Fruit fly (Drosophila melanogaster) whole organism, embryonic: ENCODE results near the gene Usp1.

ENCODE experiments used
- Ada2b ChIP-seq: fragments of 200-800 bp; sonication (Bioruptor generic); IDR thresholded peaks from 2 replicates; pipeline ENCODE4 v1.3.6; 2022; ENCODE audit warnings: missing biosample characterization, missing genetic modification characterization
- Aef1 ChIP-seq: fragments of 200-800 bp; sonication (Bioruptor generic); IDR thresholded peaks from 3 replicates; pipeline ENCODE4 v1.3.6; 2022; ENCODE audit warnings: missing biosample characterization, missing genetic modification characterization
- BEAF-32 ChIP-seq: fragments of 200-800 bp; sonication (Bioruptor generic); optimal IDR thresholded peaks from 3 replicates; lab custom pipeline; 2017; ENCODE audit warnings: missing biosample characterization, missing genetic modification characterization, mild to moderate bottlenecking, moderate library complexity, missing genetic modification reagents
- CG10462 ChIP-seq: fragments of 200-800 bp; sonication (Bioruptor generic); optimal IDR thresholded peaks from 2 replicates; lab custom pipeline; 2016; ENCODE audit warnings: missing biosample characterization, missing genetic modification characterization
- CG11695 ChIP-seq: fragments of 200-800 bp; sonication (Bioruptor generic); IDR thresholded peaks from 3 replicates; pipeline ENCODE4 v1.3.6; 2022; ENCODE audit warnings: missing biosample characterization, missing genetic modification characterization
- CG12942 ChIP-seq: fragments of 200-800 bp; sonication (Bioruptor generic); optimal IDR thresholded peaks from 3 replicates; lab custom pipeline; 2016; ENCODE audit warnings: missing biosample characterization, missing genetic modification characterization
- CG13296 ChIP-seq: fragments of 200-800 bp; sonication (Bioruptor generic); optimal IDR thresholded peaks from 3 replicates; lab custom pipeline; 2018; ENCODE audit warnings: missing biosample characterization, mild to moderate bottlenecking, missing genetic modification characterization
- CG13424 ChIP-seq: fragments of 200-800 bp; sonication (Bioruptor generic); optimal IDR thresholded peaks from 2 replicates; lab custom pipeline; 2019; ENCODE audit warnings: missing biosample characterization, mild to moderate bottlenecking, missing genetic modification characterization, moderate library complexity
- CG2889 ChIP-seq: fragments of 200-800 bp; sonication (Bioruptor generic); IDR thresholded peaks from 3 replicates; pipeline ENCODE4 v1.3.6; 2022; ENCODE audit warnings: missing biosample characterization, missing genetic modification characterization
- CG31388 ChIP-seq: fragments of 200-800 bp; sonication (Bioruptor generic); optimal IDR thresholded peaks from 2 replicates; lab custom pipeline; 2016; ENCODE audit warnings: missing biosample characterization, missing genetic modification characterization
- CG43689 ChIP-seq: fragments of 200-800 bp; sonication (Bioruptor generic); IDR thresholded peaks from 2 replicates; pipeline ENCODE4 v1.3.6; 2022; ENCODE audit warnings: missing biosample characterization, missing genetic modification characterization
- CG5180 ChIP-seq: fragments of 200-800 bp; sonication (Bioruptor generic); optimal IDR thresholded peaks from 3 replicates; lab custom pipeline; 2017; ENCODE audit warnings: missing biosample characterization, missing genetic modification characterization, mild to moderate bottlenecking, moderate library complexity, missing genetic modification reagents
- CG5953 ChIP-seq: fragments of 200-800 bp; sonication (Bioruptor generic); IDR thresholded peaks from 2 replicates; pipeline ENCODE4 v1.3.6; 2022; ENCODE audit warnings: missing biosample characterization, missing genetic modification characterization
- CG8944 ChIP-seq: fragments of 200-800 bp; sonication (Bioruptor generic); optimal IDR thresholded peaks from 3 replicates; lab custom pipeline; 2016; ENCODE audit warnings: missing biosample characterization, missing genetic modification characterization
- CG9876 ChIP-seq: fragments of 200-800 bp; sonication (Bioruptor generic); optimal IDR thresholded peaks from 2 replicates; lab custom pipeline; 2016; ENCODE audit warnings: missing biosample characterization, missing genetic modification characterization
- CHES-1-like ChIP-seq: fragments of 200-800 bp; sonication (Bioruptor generic); optimal IDR thresholded peaks from 2 replicates; lab custom pipeline; 2016; ENCODE audit warnings: missing biosample characterization, missing genetic modification characterization
- D ChIP-seq, 2 experiments: fragments of 200-800 bp in 1 of 2; fragments of >200 bp in 1 of 2; sonication (Bioruptor generic) in 1 of 2; optimal IDR thresholded peaks; 2 replicates in 1 of 2; 3 replicates in 1 of 2; lab custom pipeline; 2017; ENCODE audit warnings: mild to moderate bottlenecking in 1 of 2, missing biosample characterization in 1 of 2, missing genetic modification characterization in 1 of 2, missing genetic modification reagents in 1 of 2
- D19B ChIP-seq: fragments of 200-800 bp; sonication (Bioruptor generic); optimal IDR thresholded peaks from 2 replicates; lab custom pipeline; 2017; ENCODE audit warnings: missing biosample characterization, mild to moderate bottlenecking, missing genetic modification characterization
- Dek ChIP-seq: fragments of 200-800 bp; sonication (Bioruptor generic); optimal IDR thresholded peaks from 3 replicates; lab custom pipeline; 2019; ENCODE audit warnings: missing biosample characterization, mild to moderate bottlenecking, missing genetic modification characterization, moderate library complexity
- Dll ChIP-seq: fragments of 200-800 bp; sonication (Bioruptor generic); IDR thresholded peaks from 4 replicates; pipeline ENCODE4 v1.3.6; 2022; ENCODE audit warnings: missing biosample characterization, missing genetic modification characterization; ENCODE audit not compliant: partially characterized antibody
- Dp ChIP-seq: fragments of 200-800 bp; sonication (Bioruptor generic); optimal IDR thresholded peaks from 2 replicates; lab custom pipeline; 2018; ENCODE audit warnings: missing biosample characterization, mild to moderate bottlenecking, missing genetic modification characterization, moderate library complexity
- Fer3 ChIP-seq: fragments of 200-800 bp; sonication (Bioruptor generic); optimal IDR thresholded peaks from 2 replicates; lab custom pipeline; 2018; ENCODE audit warnings: missing biosample characterization, mild to moderate bottlenecking, missing genetic modification characterization, moderate library complexity
- H15 ChIP-seq: fragments of 200-800 bp; sonication (Bioruptor generic); IDR thresholded peaks from 3 replicates; pipeline ENCODE4 v1.3.6; 2022; ENCODE audit warnings: missing biosample characterization, missing genetic modification characterization
- HHEX ChIP-seq: fragments of 200-800 bp; sonication (Bioruptor generic); optimal IDR thresholded peaks from 3 replicates; lab custom pipeline; 2017; ENCODE audit warnings: missing biosample characterization, mild to moderate bottlenecking, missing genetic modification characterization, missing genetic modification reagents
- HLH54F ChIP-seq: fragments of 200-800 bp; sonication (Bioruptor generic); optimal IDR thresholded peaks from 3 replicates; lab custom pipeline; 2016; ENCODE audit warnings: missing biosample characterization, missing genetic modification characterization
- HLHmδ ChIP-seq: fragments of 200-800 bp; sonication (Bioruptor generic); optimal IDR thresholded peaks from 2 replicates; lab custom pipeline; 2018; ENCODE audit warnings: missing biosample characterization, mild to moderate bottlenecking, missing genetic modification characterization, moderate library complexity
- Hr51 ChIP-seq, 2 experiments: fragments of 200-800 bp; sonication (Bioruptor generic); optimal IDR thresholded peaks; 2 replicates in 1 of 2; 3 replicates in 1 of 2; lab custom pipeline; 2016 to 2018; ENCODE audit warnings: missing biosample characterization in 2 of 2, missing genetic modification characterization in 2 of 2, mild to moderate bottlenecking in 1 of 2, moderate library complexity in 1 of 2
- Lpt ChIP-seq: fragments of >200 bp; optimal IDR thresholded peaks from 2 replicates; lab custom pipeline; 2018; ENCODE audit warnings: missing biosample characterization, missing genetic modification characterization
- Meics ChIP-seq: fragments of 200-800 bp; sonication (Bioruptor generic); optimal IDR thresholded peaks from 2 replicates; lab custom pipeline; 2017; ENCODE audit warnings: missing biosample characterization, mild to moderate bottlenecking, missing genetic modification characterization
- Myb ChIP-seq: fragments of 200-800 bp; sonication (Bioruptor generic); optimal IDR thresholded peaks from 2 replicates; lab custom pipeline; 2016; ENCODE audit warnings: missing biosample characterization, missing genetic modification characterization
- NC2β ChIP-seq: fragments of 200-800 bp; sonication (Bioruptor generic); optimal IDR thresholded peaks from 2 replicates; lab custom pipeline; 2016; ENCODE audit warnings: missing biosample characterization, missing genetic modification characterization
- Nf-YA ChIP-seq: fragments of 200-800 bp; sonication (Bioruptor generic); IDR thresholded peaks from 2 replicates; pipeline ENCODE4 v1.3.6; 2022; ENCODE audit warnings: missing biosample characterization, missing genetic modification characterization
- Opbp ChIP-seq: fragments of 200-800 bp; sonication (Bioruptor generic); IDR thresholded peaks from 3 replicates; pipeline ENCODE4 v1.3.6; 2022; ENCODE audit warnings: missing biosample characterization, missing genetic modification characterization; ENCODE audit not compliant: partially characterized antibody
- Optix ChIP-seq: fragments of 200-800 bp; sonication (Bioruptor generic); IDR thresholded peaks from 3 replicates; pipeline ENCODE4 v1.3.6; 2022; ENCODE audit warnings: missing biosample characterization, missing genetic modification characterization
- Sox100B ChIP-seq: fragments of 200-800 bp; sonication (Bioruptor generic); optimal IDR thresholded peaks from 3 replicates; lab custom pipeline; 2018; ENCODE audit warnings: missing biosample characterization, mild to moderate bottlenecking, missing genetic modification characterization
- Ssrp ChIP-seq: fragments of 200-800 bp; sonication (Bioruptor generic); optimal IDR thresholded peaks from 2 replicates; lab custom pipeline; 2018; ENCODE audit warnings: missing biosample characterization, mild to moderate bottlenecking, missing genetic modification characterization, moderate library complexity
- Tbp ChIP-seq: fragments of >200 bp; optimal IDR thresholded peaks from 2 replicates; lab custom pipeline; 2018; ENCODE audit warnings: missing biosample characterization, missing genetic modification characterization
- aop ChIP-seq: fragments of 200-800 bp; sonication (Bioruptor generic); IDR thresholded peaks from 2 replicates; pipeline ENCODE4 v1.3.6; 2022; ENCODE audit warnings: missing biosample characterization, missing genetic modification characterization
- ap ChIP-seq: fragments of 200-800 bp; sonication (Bioruptor generic); IDR thresholded peaks from 2 replicates; pipeline ENCODE4 v1.3.6; 2022; ENCODE audit warnings: missing biosample characterization, missing genetic modification characterization
- da ChIP-seq: fragments of 200-800 bp; sonication (Bioruptor generic); optimal IDR thresholded peaks from 2 replicates; lab custom pipeline; 2016; ENCODE audit warnings: missing biosample characterization, missing genetic modification characterization
- disco-r ChIP-seq: fragments of 200-800 bp; sonication (Bioruptor generic); optimal IDR thresholded peaks from 2 replicates; lab custom pipeline; 2016; ENCODE audit warnings: missing biosample characterization, missing genetic modification characterization
- dysf ChIP-seq: fragments of 200-800 bp; sonication (Bioruptor generic); IDR thresholded peaks from 3 replicates; pipeline ENCODE4 v1.3.6; 2022; ENCODE audit warnings: missing biosample characterization, missing genetic modification characterization
- gsb ChIP-seq: fragments of 200-800 bp; sonication (Bioruptor generic); IDR thresholded peaks from 2 replicates; pipeline ENCODE4 v1.3.6; 2022; ENCODE audit warnings: missing biosample characterization, missing genetic modification characterization
- gt ChIP-seq: fragments of 200-800 bp; sonication (Bioruptor generic); IDR thresholded peaks from 2 replicates; pipeline ENCODE4 v1.3.6; 2022; ENCODE audit warnings: missing biosample characterization, missing genetic modification characterization
- hb ChIP-seq: fragments of 200-800 bp; sonication (Bioruptor generic); IDR thresholded peaks from 3 replicates; pipeline ENCODE4 v1.3.6; 2022; ENCODE audit warnings: missing biosample characterization, missing genetic modification characterization; ENCODE audit not compliant: partially characterized antibody
- hth ChIP-seq: fragments of >200 bp; optimal IDR thresholded peaks from 2 replicates; lab custom pipeline; 2017; ENCODE audit warnings: inconsistent platforms
- insv ChIP-seq, 2 experiments: fragments of 200-800 bp; sonication (Bioruptor generic); optimal IDR thresholded peaks; 3 replicates each; lab custom pipeline; 2016 to 2018; ENCODE audit warnings: missing biosample characterization in 2 of 2, missing genetic modification characterization in 2 of 2
- ranshi ChIP-seq: fragments of 200-800 bp; sonication (Bioruptor generic); IDR thresholded peaks from 2 replicates; pipeline ENCODE4 v1.3.6; 2022; ENCODE audit warnings: missing biosample characterization, missing genetic modification characterization
- so ChIP-seq: fragments of 200-800 bp; sonication (Bioruptor generic); IDR thresholded peaks from 3 replicates; pipeline ENCODE4 v1.3.6; 2022; ENCODE audit warnings: missing biosample characterization, missing genetic modification characterization
- stc ChIP-seq: fragments of 200-800 bp; sonication (Bioruptor generic); IDR thresholded peaks from 2 replicates; pipeline ENCODE4 v1.3.6; 2022; ENCODE audit warnings: missing biosample characterization, missing genetic modification characterization
- unc-4 ChIP-seq: fragments of 200-800 bp; sonication (Bioruptor generic); IDR thresholded peaks from 2 replicates; pipeline ENCODE4 v1.3.6; 2022; ENCODE audit warnings: missing biosample characterization, missing genetic modification characterization; ENCODE audit not compliant: partially characterized antibody
- zfh2 ChIP-seq: fragments of 200-800 bp; sonication (Bioruptor generic); optimal IDR thresholded peaks from 2 replicates; lab custom pipeline; 2016; ENCODE audit warnings: missing biosample characterization, missing genetic modification characterization

The Usp1 gene

dm6 chr3R:29265075-29265474 lies 36.1 kb downstream of the Usp1 start (continued):
- no peak for TF ChIP-seq Dp (GFP tag; lab: Kevin White, UChicago)
- no peak for TF ChIP-seq Dll (GFP tag; lab: Robert Waterston, UW)
- TF ChIP-seq stc (GFP tag; lab: Robert Waterston, UW), result no peak
- TF ChIP-seq HLH54F, result no peak
- TF ChIP-seq CG5953 (GFP tag; lab: Robert Waterston, UW), result no peak
- TF ChIP-seq da (GFP tag; lab: Kevin White, UChicago), result no peak
- TF ChIP-seq CG13296, result no peak
- 0 out of 3 replicates have a peak, but pooled peaks have one; percentile 21 for TF ChIP-seq CG11695 (GFP tag; lab: Robert Waterston, UW)
- no peak for TF ChIP-seq CG2889 (GFP tag; lab: Robert Waterston, UW)
- TF ChIP-seq gt (GFP tag; lab: Robert Waterston, UW), result no peak
- TF ChIP-seq dysf, result no peak
- no peak for TF ChIP-seq Ada2b (GFP tag; lab: Robert Waterston, UW)
- TF ChIP-seq so, result no peak
- no peak for TF ChIP-seq gsb (GFP tag; lab: Robert Waterston, UW)
- TF ChIP-seq D (optimal IDR thresholded peaks at IDR 0.05; lab: Kevin White, UChicago), result no peak
- peak; percentile 46 for TF ChIP-seq D (GFP tag; optimal IDR thresholded peaks at IDR 0.05; lab: Kevin White, UChicago)
- no peak for TF ChIP-seq D19B (GFP tag; lab: Kevin White, UChicago)
- TF ChIP-seq BEAF-32 (GFP tag; lab: Kevin White, UChicago), result no peak
- TF ChIP-seq HLHmδ (GFP tag; lab: Kevin White, UChicago), result no peak
- no peak for TF ChIP-seq Opbp (GFP tag; lab: Robert Waterston, UW)
- TF ChIP-seq zfh2 (GFP tag; lab: Kevin White, UChicago), result no peak
- TF ChIP-seq ranshi, result no peak
- no peak for TF ChIP-seq Aef1
- TF ChIP-seq CG13424, result peak; percentile 37
- TF ChIP-seq CG12942 (GFP tag; lab: Kevin White, UChicago), result no peak
- TF ChIP-seq Myb (GFP tag; lab: Kevin White, UChicago), result no peak
- TF ChIP-seq Optix (GFP tag; lab: Robert Waterston, UW), result 0 out of 3 replicates have a peak, but pooled peaks have one; percentile 14
- no peak for TF ChIP-seq hb
- TF ChIP-seq disco-r (GFP tag; lab: Kevin White, UChicago), result no peak
- TF ChIP-seq CHES-1-like (GFP tag; lab: Kevin White, UChicago), result no peak
- no peak for TF ChIP-seq Nf-YA (GFP tag; lab: Robert Waterston, UW)
- peak; percentile 53 for TF ChIP-seq Ssrp
- no peak for TF ChIP-seq CG5180
- no peak for TF ChIP-seq CG10462
- TF ChIP-seq HHEX (GFP tag; lab: Kevin White, UChicago), result no peak
- TF ChIP-seq CG8944 (GFP tag; lab: Kevin White, UChicago), result no peak
- TF ChIP-seq Hr51 (GFP tag; optimal IDR thresholded peaks at IDR 0.05; lab: Kevin White, UChicago), result peak in 1 of 2 experiments; percentile 21
- no peak for TF ChIP-seq ap (GFP tag; lab: Robert Waterston, UW)
- TF ChIP-seq Tbp (GFP tag; lab: Kevin White, UChicago), result no peak
- no peak for TF ChIP-seq CG43689 (GFP tag; lab: Robert Waterston, UW)
- TF ChIP-seq H15 (GFP tag; lab: Robert Waterston, UW), result no peak
- no peak for TF ChIP-seq CG31388
- TF ChIP-seq Lpt, result no peak
- no peak for TF ChIP-seq CG9876
- no peak for TF ChIP-seq aop
- TF ChIP-seq Sox100B, result no peak
- TF ChIP-seq Dek (tag; lab: Kevin White, UChicago), result no peak
- TF ChIP-seq unc-4 (GFP tag; lab: Robert Waterston, UW), result no peak
- TF ChIP-seq Fer3 (tag; lab: Kevin White, UChicago), result no peak
- peak; percentile 54 for TF ChIP-seq NC2β (GFP tag; lab: Kevin White, UChicago)
- TF ChIP-seq Meics, result no peak
- TF ChIP-seq hth (lab: Kevin White, UChicago), result no peak
- no peak for TF ChIP-seq insv (GFP tag; optimal IDR thresholded peaks at IDR 0.05; lab: Kevin White, UChicago)
